Fruit fly (Drosophila melanogaster): ENCODE data around the gene Mcm6.

Mcm6 gene

dm6 chrX:6654198-6654831, 19.9 kb upstream of the Mcm6 start, which contains the start of the genes CG3226 and Cdc7 (continued):
- TF ChIP-seq zen (tag; optimal IDR thresholded peaks at IDR 0.05): peak; percentile 23
- peak; percentile 19 for TF ChIP-seq Blimp-1 (GFP tag; optimal IDR thresholded peaks at IDR 0.05)
- TF ChIP-seq Mrtf (GFP tag; IDR thresholded peaks at IDR 0.05): no peak
- TF ChIP-seq phol (tag; optimal IDR thresholded peaks at IDR 0.05): peak; percentile 74
- TF ChIP-seq croc (GFP tag; conservative IDR thresholded peaks at IDR 0.05): peak; percentile 44; the same call in 2 of the 3 replicates
- peak; percentile 15 for TF ChIP-seq CG4820 (GFP tag; optimal IDR thresholded peaks at IDR 0.05)
- peak; percentile 52 for TF ChIP-seq org-1 (GFP tag; optimal IDR thresholded peaks at IDR 0.05)
- TF ChIP-seq Vsx1 (GFP tag; optimal IDR thresholded peaks at IDR 0.05): peak; percentile 78
- peak; percentile 64 for TF ChIP-seq CG9817 (tag; optimal IDR thresholded peaks at IDR 0.05)
- peak; percentile 43 for TF ChIP-seq cato (GFP tag; optimal IDR thresholded peaks at IDR 0.05; ENCODE audit: borderline replicate concordance)
- peak; percentile 41; the same call in 2 of the 3 replicates for TF ChIP-seq row (GFP tag; IDR thresholded peaks at IDR 0.05)
- TF ChIP-seq gt (GFP tag; IDR thresholded peaks at IDR 0.05): no peak
- 0 out of 2 replicates have a peak, but pooled peaks have one; percentile 35 for TF ChIP-seq dati (GFP tag; IDR thresholded peaks at IDR 0.05)
- no peak for TF ChIP-seq CkIIα-i1 (GFP tag; IDR thresholded peaks at IDR 0.05)
- peak; percentile 92 for TF ChIP-seq CG15514 (GFP tag; optimal IDR thresholded peaks at IDR 0.05)
- TF ChIP-seq CG6854 (GFP tag; optimal IDR thresholded peaks at IDR 0.05): peak; percentile 75
- TF ChIP-seq esg (GFP tag; conservative IDR thresholded peaks at IDR 0.05): peak; percentile 23; the same call in 1 of the 2 replicates
- TF ChIP-seq en (GFP tag; optimal IDR thresholded peaks at IDR 0.05): no peak
- TF ChIP-seq nom (GFP tag; optimal IDR thresholded peaks at IDR 0.05): peak; percentile 53
- peak; percentile 51; the same call in 1 of the 3 replicates for TF ChIP-seq dysf (GFP tag; IDR thresholded peaks at IDR 0.05)
- no peak for TF ChIP-seq kay (GFP tag; optimal IDR thresholded peaks at IDR 0.05)
- TF ChIP-seq CG14014 (GFP tag; IDR thresholded peaks at IDR 0.05): peak; percentile 46; the same call in 1 of the 2 replicates
- TF ChIP-seq CG4424 (GFP tag; optimal IDR thresholded peaks at IDR 0.05): peak; percentile 72
- TF ChIP-seq sisA (GFP tag; IDR thresholded peaks at IDR 0.05): no peak
- no peak for TF ChIP-seq ro (GFP tag; IDR thresholded peaks at IDR 0.05)
- peak; percentile 22 for TF ChIP-seq fd64A (GFP tag; optimal IDR thresholded peaks at IDR 0.05)
- TF ChIP-seq CG31441 (GFP tag; IDR thresholded peaks at IDR 0.05): peak; percentile 76
- peak; percentile 58; the same call in 1 of the 3 replicates for TF ChIP-seq hb (GFP tag; IDR thresholded peaks at IDR 0.05; ENCODE audit: partially characterized antibody)
- peak; percentile 62 for TF ChIP-seq HLH4C (GFP tag; IDR thresholded peaks at IDR 0.05; ENCODE audit: partially characterized antibody)
- no peak for TF ChIP-seq cg (GFP tag; optimal IDR thresholded peaks at IDR 0.05)
- peak; percentile 65; the same call in 1 of the 2 replicates for TF ChIP-seq stc (GFP tag; IDR thresholded peaks at IDR 0.05)
- no peak for TF ChIP-seq ken (GFP tag; IDR thresholded peaks at IDR 0.05)
- TF ChIP-seq Hr39 (optimal IDR thresholded peaks at IDR 0.05): no peak
- TF ChIP-seq CG10431 (GFP tag; optimal IDR thresholded peaks at IDR 0.05): peak; percentile 73
- peak; percentile 41 for TF ChIP-seq D19A (tag; optimal IDR thresholded peaks at IDR 0.05)
- TF ChIP-seq Hmr (GFP tag; optimal IDR thresholded peaks at IDR 0.05): peak; percentile 93
- TF ChIP-seq B-H1 (GFP tag; IDR thresholded peaks at IDR 0.05): peak; percentile 33; the same call in 1 of the 3 replicates
- TF ChIP-seq NfI (GFP tag; optimal IDR thresholded peaks at IDR 0.05): peak; percentile 87
- TF ChIP-seq Usf (GFP tag; optimal IDR thresholded peaks at IDR 0.05): peak; percentile 48
- TF ChIP-seq pum (GFP tag; optimal IDR thresholded peaks at IDR 0.05): no peak
- peak; percentile 71 for TF ChIP-seq Scr (GFP tag; IDR thresholded peaks at IDR 0.05; ENCODE audit: partially characterized antibody)
- peak; percentile 0 for TF ChIP-seq trh (GFP tag; optimal IDR thresholded peaks at IDR 0.05)
- TF ChIP-seq CG5245 (GFP tag; optimal IDR thresholded peaks at IDR 0.05): peak; percentile 29
- no peak for TF ChIP-seq prd (optimal IDR thresholded peaks at IDR 0.05)
- no peak for TF ChIP-seq prd (GFP tag; IDR thresholded peaks at IDR 0.05)
- TF ChIP-seq her (GFP tag; optimal IDR thresholded peaks at IDR 0.05): no peak
- TF ChIP-seq Bdp1 (GFP tag; optimal IDR thresholded peaks at IDR 0.05): peak; percentile 48
- no peak for TF ChIP-seq fd96Cb (tag; optimal IDR thresholded peaks at IDR 0.05)
- TF ChIP-seq HLH3B (GFP tag; IDR thresholded peaks at IDR 0.05): peak; percentile 46; the same call in 1 of the 2 replicates
- TF ChIP-seq az2 (GFP tag; optimal IDR thresholded peaks at IDR 0.05): peak; percentile 48
